Worm (Caenorhabditis elegans) whole organism, early embryonic: Measurements from ENCODE around the gene F09A5.2.

Source experiments
- ama-1 ChIP-seq: fragments of 150-350 bp; optimal IDR thresholded peaks from 2 replicates; lab custom pipeline; 2014
- hmbx-1 ChIP-seq: sonication (generic microtip); optimal IDR thresholded peaks from 2 replicates; lab custom pipeline; 2016; ENCODE audit warnings: mild to moderate bottlenecking, missing genetic modification characterization, missing compliant biosample characterization
- hnd-1 ChIP-seq: sonication (generic microtip); optimal IDR thresholded peaks from 2 replicates; lab custom pipeline; 2016; ENCODE audit warnings: missing genetic modification characterization, missing compliant biosample characterization
- tra-4 ChIP-seq: sonication (generic microtip); optimal IDR thresholded peaks from 2 replicates; lab custom pipeline; 2017; ENCODE audit warnings: missing genetic modification characterization, missing compliant biosample characterization

DNA sequence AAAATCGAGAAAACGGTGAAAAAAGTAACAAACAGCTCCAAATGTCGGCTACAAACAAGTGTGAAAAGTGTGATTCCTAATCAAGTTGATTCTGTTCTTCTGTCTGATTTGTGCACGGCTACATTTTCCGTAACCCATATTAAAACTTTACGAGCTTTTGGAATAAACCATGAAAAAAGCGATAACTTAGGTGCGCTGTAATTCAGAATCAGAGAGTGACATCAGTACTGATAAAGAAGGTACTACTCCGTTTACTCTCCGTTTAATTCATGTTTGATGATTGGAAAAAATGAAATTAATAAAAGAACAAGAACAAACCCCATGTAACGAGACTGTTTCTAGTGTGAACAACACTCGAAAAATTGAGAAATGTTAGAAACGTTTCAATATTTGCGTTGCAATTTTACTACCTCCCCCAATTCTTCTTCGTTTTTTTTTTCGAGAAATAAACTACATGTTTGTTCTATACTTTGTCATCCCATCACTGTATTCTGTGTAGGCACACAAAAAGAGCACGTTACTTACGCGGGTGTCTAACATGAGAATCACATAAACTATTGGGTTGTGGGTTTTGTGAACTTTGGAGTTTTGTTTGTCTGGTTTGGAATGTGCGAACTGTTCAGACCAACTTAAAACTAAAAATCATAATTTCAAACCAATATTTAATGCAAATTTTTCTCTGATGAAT is 27.6 kb downstream of the F09A5.2 start:
- TF ChIP-seq hmbx-1 (tag; lab: Kevin White, UChicago) (no peak), hnd-1 (tag; lab: Kevin White, UChicago) (no peak), ama-1 (lab: Kevin White, UChicago) (no peak), tra-4 (tag; lab: Kevin White, UChicago) (no peak)
